Worm (Caenorhabditis elegans): ENCODE results near the gene cdc-42.

DNA sequence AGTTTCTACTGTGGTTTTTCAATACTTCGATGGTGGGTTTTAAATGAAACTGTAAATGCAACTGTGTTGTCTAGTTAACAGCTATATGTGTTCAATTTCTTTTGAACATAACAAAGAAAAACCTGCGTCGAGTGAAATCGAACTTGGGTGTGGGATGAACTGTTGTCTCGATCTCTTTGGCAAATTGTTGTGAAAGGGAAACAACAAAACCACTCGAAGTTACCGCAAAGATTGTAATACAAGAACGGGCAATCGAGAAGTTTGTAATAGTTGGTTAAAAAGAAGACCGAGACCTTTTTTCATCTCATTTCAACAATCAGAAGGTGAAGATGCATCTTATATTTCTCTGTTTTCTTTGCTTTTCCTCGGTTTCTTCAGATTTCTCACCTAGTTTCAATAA lies 8.3 kb upstream of the cdc-42 start, which contains the start of gene lips-17:
- TF ChIP-seq nhr-237 (tag; optimal IDR thresholded peaks at IDR 0.05) (no peak), lin-13 (GFP tag; optimal IDR thresholded peaks at IDR 0.05) (no peak), cey-2 (tag; optimal IDR thresholded peaks at IDR 0.05; ENCODE audit: borderline replicate concordance, insufficient read depth) (no peak), unc-39 (tag; optimal IDR thresholded peaks at IDR 0.05) (no peak), fkh-10 (GFP tag; optimal IDR thresholded peaks at IDR 0.05) (no peak), unc-62 (GFP tag; optimal IDR thresholded peaks at IDR 0.05 in 1 of 2) (no peak), unc-62 (tag; optimal IDR thresholded peaks at IDR 0.05) (no peak), nhr-25 (tag; optimal IDR thresholded peaks at IDR 0.05; ENCODE audit: borderline replicate concordance, insufficient read depth) (no peak), ceh-82 (tag; optimal IDR thresholded peaks at IDR 0.05) (no peak), tra-1 (GFP tag; IDR thresholded peaks at IDR 0.05) (no peak)

Data from whole organism, L4 larva.